Worm (Caenorhabditis elegans) whole organism, dauer: ENCODE data around the gene let-19.

Experiments used
- unc-62 ChIP-seq: sonication (generic microtip); optimal IDR thresholded peaks from 2 replicates; lab custom pipeline; 2017; ENCODE audit warnings: missing biosample characterization, missing genetic modification reagents, missing genetic modification characterization

The let-19 gene

DNA sequence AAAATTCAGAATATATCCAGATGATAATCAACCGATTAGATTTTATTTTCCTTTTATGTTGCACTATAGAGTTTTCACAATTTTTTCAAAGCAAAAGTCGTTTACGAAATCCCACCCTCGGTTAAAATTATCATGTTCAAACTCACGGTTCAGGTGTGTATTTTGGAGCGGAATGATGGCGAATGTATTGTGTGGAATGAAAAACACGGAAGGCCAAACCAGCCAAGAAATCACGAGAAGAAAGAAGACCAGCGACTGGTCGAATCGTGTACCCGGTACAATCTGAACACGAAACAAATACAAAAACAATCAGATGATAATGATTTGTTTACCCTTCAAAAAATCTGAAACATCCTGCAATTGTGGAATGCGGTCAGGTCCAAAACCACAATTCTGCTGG lies 7.4 kb upstream of the let-19 start:
- TF ChIP-seq unc-62 = no peak

DNA sequence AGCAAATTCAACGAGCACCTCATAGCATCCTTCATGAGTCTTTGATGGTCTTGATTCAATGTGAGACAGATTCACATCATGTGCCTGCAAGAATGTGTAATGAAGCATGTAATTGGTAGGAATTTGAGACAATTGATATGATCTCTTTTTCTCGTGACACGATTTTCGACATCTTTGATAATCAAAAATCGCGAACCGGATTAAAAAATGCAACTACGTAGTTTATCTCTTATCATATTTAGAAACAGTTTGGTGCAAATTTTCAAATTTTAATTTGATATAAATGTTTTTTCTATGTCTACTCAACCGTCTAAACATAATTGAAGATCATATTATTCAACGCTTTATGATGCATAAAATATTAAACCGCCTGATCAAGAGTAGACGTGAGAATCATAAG lies 6.4 kb upstream of the let-19 start:
- TF ChIP-seq unc-62 = no peak

DNA sequence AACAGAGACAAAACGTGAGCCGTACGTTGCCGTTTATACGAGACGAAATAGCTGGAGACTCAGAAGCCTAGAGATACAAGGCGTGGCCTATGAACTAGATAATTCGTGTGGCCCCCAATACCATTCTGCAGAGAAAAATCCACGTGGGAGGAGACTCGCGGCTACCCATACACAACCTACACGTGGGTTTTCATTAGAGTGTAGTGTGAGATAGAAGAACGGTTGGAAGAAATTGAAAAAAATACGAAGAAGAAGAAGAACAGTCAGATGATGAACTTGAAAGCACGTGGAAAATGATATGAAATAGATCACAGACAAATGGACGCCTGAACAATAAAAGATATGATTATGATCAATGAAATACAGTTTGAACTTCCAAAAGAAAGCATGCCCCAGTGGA lies 5.6 kb upstream of the let-19 start:
- TF ChIP-seq unc-62 = no peak

DNA sequence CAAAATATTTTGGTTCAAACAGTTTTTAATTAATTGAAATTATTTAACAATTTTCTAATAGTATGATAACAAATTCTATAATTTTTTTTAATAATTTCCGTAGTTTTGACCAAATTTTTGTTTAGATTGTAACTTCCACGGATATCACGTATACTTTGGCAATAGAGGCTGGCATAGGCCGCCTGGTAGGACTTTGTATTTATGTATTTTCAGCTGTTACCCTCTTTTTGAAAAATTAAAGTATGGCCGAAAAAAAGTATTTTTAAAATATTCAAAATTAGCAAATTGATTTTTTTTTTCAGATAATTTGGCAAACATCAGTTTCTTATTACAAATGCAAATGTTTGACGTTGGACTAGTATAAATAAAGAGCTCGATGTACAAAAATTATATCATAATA lies 4.3 kb upstream of the let-19 start, which contains the start of the genes nsph-1.1 and K08F8.15:
Gene nsph-1.1, plus strand, starts transcription at position 301 of the 400 bp plus-strand sequence.
Gene K08F8.15, plus strand, starts transcription at position 335 of the 400 bp plus-strand sequence.
- no peak for TF ChIP-seq unc-62

DNA sequence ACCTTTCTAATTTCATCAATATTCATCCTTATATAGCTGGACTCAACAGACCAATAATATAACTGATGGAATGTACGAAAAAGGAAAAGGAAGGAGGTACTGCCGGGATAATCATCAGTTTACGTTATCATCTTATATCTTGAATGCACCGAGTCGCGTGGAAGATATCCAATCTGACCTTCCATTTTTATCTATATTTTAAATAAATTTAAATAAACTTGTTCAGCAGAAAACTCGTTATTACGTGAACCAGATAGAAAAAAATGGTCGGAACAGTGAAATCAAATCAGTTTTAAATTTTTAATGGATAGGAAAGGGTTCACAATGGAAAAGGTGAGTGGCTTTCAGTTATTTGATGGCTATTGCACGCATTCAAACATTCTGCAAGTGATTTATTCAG lies 3.9 kb upstream of the let-19 start, which contains the start of gene pah-1:
Gene pah-1, minus strand, starts transcription at position 101 of the 400 bp plus-strand sequence.
- no peak for TF ChIP-seq unc-62

DNA sequence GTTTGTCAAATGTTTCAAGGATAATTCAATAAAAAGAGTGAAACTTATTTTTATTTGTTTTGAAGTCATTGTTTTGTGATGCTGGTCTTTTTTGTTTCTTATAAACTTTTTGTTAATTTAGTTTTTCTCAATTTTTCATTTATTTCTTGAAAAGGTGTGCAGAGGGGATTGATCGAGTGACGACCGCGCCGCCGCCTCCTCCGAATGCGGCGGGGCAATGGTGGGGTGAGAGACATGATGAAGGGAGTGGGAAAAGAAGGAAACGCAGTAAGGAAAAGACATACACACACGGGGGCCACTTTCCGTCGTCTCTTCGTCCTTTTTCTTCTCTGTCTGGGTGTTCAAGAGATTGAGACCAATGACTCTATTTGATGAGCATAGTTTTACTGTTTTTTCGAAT lies 1.4 kb upstream of the let-19 start:
- TF ChIP-seq unc-62 = no peak

DNA sequence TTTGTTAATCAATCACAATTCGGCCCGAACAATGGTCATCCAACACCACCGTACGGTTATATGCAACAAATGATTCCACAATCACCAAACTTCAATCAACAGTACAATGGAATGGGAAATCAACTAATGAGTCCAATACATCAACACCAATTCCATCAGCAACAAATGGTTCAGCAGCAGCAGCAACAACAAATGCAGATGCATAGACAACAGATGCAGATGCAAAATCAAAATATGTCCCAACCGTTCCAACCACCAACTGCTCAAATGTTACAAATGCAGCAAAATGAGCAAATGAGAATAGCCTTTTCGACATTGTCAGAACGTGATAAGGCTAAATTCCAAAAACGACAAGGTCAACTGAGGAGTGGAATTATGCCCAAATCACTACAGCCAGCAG lies 5.7 kb downstream of the let-19 start:
- TF ChIP-seq unc-62 = no peak

DNA sequence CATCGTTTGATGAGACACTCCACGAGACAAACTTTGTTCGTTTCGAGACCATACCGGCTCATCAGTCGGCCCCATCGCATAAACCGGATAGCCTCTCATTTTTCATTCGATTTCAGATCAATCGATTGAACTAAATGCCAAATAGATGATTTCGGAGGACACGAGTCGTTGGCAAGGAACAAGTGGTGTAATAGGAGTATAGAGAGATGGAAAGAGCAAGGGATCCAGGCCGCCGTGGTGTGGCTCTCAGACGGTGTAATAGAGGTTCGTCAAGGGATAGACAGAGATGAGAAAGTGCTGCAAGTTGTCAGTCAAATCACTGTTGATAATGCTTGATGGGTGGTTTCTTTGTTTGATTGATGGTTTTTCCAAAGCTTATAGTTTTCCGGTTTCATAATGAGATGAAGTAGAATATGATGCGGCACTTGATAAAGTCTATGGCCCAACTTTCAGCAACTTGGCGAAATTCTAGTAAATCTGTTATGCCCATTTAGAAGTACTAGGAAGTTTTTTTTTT lies 12.7 kb downstream of the let-19 start, which contains the start of gene sgn-1:
Gene sgn-1, minus strand, starts transcription at position 220 of the 517 bp plus-strand sequence.
- TF ChIP-seq unc-62 = no peak

DNA sequence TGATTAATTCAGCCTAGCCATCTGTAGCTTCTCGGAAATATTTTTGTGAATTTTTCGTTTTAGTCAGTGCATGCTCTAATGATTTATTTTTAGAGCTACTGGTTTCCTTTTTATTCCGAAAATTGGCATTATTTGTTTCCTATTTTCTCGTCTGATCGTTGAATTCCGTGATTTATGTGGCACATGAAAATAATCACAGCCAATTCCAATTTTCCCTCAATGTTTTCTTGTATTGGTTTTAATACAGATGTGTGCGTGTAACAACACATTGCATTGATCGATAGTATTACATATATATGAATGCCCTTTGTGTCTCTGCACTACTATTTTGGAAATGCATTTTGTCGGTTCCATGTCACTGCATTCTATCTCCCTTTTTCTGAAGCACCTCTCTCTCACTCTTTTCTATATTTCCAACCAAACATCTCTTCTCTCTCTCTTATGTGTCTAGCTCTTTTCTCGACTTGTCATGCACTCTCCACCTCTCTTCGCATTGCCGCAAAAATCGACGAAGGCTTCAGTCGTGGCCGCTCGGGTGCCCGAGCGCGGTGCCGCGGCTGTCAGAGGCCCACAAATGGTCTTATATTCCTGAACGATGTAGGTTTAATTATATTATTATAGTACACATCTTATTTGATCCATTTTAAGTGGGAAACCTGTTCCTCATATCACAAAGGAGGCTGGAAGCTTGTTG lies 13.6 kb downstream of the let-19 start:
- no peak for TF ChIP-seq unc-62

DNA sequence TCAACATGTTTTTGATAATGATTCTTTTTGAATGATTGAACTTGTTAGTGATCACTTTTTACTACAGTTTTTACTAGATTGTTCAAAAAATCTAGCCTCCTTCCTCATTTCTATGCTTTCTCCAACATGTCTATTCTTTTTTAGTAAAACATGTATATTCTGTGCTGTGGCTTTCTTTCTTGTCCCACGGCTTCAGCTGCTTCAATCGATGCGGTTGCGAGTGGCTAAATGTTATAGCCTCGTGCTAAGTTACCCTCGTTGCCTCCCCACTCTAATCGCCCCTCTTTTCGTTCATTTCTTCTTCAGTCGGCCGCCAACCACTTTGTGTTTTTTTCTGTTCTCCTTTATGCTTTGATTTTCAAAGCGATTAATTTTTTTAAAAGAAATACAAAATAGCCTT lies 15.1 kb downstream of the let-19 start:
- no peak for TF ChIP-seq unc-62

DNA sequence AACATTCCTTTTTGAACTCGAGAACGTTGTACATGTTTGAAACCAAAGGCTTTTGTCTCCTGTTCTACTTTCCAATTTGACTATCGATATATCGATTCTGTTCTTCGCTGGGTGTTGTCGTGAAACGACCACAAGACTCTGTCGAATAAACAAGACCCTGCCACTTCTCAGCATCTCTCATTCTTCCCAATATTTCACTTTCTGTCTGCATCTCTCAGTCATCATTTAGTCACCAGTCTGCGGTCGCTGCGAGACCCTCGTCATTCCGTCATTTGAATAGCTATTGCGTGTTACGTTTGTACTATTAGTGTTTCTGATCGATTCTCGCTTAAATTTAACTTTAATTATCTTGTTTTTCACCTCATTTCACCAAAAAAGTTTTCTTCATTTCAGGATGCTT lies 16.6 kb downstream of the let-19 start:
- TF ChIP-seq unc-62 = no peak

DNA sequence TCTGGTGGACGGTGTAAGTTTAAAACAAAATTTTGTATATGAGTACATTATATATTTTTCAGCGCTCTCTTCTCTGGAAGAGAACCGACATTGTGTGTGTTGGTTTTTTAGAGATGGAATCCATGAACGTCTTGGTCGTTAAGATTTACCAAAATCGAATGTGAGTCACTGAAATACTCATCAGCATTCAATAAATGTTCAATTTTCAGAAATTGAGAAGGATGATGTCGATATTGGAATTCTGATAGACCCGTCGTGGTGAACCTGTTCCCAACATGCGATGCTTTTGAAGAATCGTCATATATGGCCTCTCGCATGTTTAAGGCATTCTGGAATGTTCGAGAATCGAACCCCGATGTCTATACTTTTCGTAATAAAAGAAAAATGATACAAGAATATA lies 18.0 kb downstream of the let-19 start:
- no peak for TF ChIP-seq unc-62

DNA sequence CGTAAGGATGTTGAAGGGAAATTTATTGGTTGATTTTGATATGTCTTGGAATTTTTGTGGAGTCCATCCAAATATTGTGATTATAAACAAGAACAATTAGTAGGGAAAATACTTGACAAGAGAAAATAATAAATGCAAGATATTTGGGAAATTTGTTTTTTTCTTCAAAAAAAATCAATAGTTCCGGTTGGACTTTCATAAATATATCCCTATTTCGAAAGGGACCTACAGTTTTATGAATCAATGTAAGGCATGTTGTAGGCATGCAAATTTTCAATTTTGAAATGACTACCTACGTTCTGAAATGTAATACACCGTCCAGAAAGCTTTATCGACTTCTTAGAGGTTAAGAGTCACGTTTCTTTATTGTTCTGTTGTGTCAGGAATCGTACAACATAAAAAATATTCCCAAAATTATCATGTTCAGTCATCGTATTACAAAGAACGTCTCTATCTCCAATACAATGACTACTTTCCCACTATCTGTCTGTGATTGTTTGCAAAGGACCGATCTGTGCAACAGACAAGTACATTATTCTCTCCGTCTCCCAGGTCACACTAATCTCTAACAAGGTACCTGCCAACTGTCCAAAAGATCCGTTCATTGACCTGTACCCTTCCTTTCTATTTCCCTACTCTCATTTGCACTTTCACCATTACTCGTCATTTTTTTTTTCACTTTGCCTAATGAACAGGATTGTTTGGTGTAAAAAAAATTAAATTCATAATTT lies 19.2 kb downstream of the let-19 start, which contains the start of gene F07H5.13:
Gene F07H5.13, plus strand, starts transcription at position 730 of the 731 bp plus-strand sequence.
- TF ChIP-seq unc-62 = no peak

DNA sequence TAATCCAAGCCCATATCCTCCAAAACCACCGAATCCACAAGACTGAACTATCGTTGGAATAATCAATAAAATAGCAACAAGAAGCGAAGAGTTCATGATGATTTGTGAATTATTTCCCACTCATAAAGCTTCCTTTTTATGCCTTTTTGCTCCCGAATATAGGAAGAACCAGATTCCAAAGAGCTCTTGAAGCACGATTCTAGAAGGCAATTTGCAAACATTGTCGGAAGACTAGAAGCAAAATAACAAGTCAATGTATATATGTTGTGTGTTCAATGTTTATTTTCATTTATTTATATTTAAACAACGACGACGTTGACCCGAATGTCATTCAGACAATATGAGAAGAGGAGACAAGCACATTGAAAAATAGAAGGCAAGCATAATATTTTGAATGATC lies 21.9 kb downstream of the let-19 start, which contains the start of gene idpa-2:
Gene idpa-2, minus strand, starts transcription at position 101 of the 400 bp plus-strand sequence.
- no peak for TF ChIP-seq unc-62

DNA sequence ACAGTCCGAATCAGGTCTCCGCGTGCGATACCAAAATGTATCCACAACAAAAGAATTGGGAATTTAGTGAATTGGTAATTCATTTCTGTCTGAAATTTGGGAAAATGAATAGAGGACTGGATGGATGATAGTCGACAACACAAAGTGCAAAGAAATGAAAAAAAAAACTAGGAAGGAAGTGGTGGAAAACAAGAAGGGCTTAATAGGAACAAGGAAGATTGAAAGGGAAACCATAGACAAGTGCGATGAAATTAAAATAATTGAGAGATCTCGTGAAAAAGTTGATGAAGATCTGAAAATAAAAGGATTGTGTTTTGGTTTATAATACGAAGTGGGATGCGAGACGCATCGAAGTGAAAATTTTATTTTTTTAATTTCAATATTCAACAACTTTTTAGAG lies 23.3 kb downstream of the let-19 start, which contains the start of gene F07H5.7:
Gene F07H5.7, minus strand, starts transcription at position 101 of the 400 bp plus-strand sequence.
- no peak for TF ChIP-seq unc-62

DNA sequence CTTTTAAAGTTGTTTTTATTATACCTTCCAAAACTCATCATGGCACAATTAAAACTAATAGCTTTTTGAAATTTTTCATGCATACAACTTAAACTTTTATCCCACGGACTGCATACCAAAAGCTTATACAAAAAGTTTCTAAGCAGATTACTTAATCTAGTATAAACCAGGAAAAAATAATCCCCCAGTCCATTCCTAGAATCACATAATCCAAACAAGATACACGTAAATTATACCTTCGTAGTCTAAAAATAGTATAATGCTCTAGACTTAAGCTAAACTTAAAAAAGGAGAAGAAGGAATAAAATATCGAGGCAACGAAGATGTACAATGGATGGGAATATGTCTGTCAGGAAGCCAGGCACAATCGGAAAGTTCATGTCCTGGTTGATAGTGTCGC lies 24.5 kb downstream of the let-19 start:
- no peak for TF ChIP-seq unc-62

DNA sequence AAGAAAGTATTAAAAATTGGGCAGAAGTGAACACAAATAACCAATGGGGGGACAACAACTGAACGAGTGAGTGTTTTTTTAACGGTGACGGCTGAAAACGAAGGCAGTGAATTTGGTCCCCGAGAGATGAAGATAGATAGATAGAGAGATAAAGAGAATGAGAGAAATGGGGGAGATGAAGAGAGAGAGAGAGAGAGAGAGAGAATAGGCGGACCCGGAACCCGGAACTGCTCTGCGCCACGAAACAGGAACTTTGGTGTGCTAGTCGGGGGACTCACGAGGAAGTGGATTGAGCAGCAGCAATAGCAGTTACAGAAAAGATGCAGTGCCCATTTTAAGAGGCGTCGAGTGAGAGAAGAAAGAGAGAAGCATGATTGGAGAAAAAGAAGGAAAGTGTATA lies 25.6 kb downstream of the let-19 start:
- no peak for TF ChIP-seq unc-62
